Worm (Caenorhabditis elegans) whole organism, L2 larva: Measurements from ENCODE around the gene lfi-1.

Experiments used
- Y55F3AM.14 ChIP-seq: fragments of 200-800 bp; sonication (Bioruptor generic); optimal IDR thresholded peaks from 2 replicates; lab custom pipeline; 2018; ENCODE audit warnings: mild to moderate bottlenecking, missing genetic modification characterization, missing compliant biosample characterization
- ZK546.5 ChIP-seq: sonication (generic microtip); optimal IDR thresholded peaks from 2 replicates; lab custom pipeline; 2017; ENCODE audit warnings: missing biosample characterization, missing genetic modification characterization
- alr-1 ChIP-seq: fragments of 150-350 bp; optimal IDR thresholded peaks from 2 replicates; lab custom pipeline; 2014; ENCODE audit warnings: missing biosample characterization, missing genetic modification characterization
- ama-1 ChIP-seq: fragments of 150-350 bp; optimal IDR thresholded peaks from 2 replicates; lab custom pipeline; 2018; ENCODE audit warnings: inconsistent platforms
- ceh-16 ChIP-seq: fragments of 150-350 bp; optimal IDR thresholded peaks from 2 replicates; lab custom pipeline; 2014; ENCODE audit warnings: missing biosample characterization, missing genetic modification characterization
- crh-2 ChIP-seq: sonication (generic microtip); optimal IDR thresholded peaks from 2 replicates; lab custom pipeline; 2017; ENCODE audit warnings: missing biosample characterization, missing genetic modification characterization
- dmd-4 ChIP-seq: sonication (generic microtip); optimal IDR thresholded peaks from 2 replicates; lab custom pipeline; 2017; ENCODE audit warnings: missing biosample characterization, missing genetic modification characterization
- elt-3 ChIP-seq: sonication (generic microtip); optimal IDR thresholded peaks from 2 replicates; lab custom pipeline; 2017; ENCODE audit warnings: missing biosample characterization, missing genetic modification characterization
- fos-1 ChIP-seq: fragments of 150-350 bp; optimal IDR thresholded peaks from 2 replicates; lab custom pipeline; 2014; ENCODE audit warnings: missing biosample characterization, missing genetic modification characterization
- gmeb-1 ChIP-seq: fragments of 150-350 bp; optimal IDR thresholded peaks from 2 replicates; lab custom pipeline; 2014; ENCODE audit warnings: missing biosample characterization, missing genetic modification characterization
- lin-11 ChIP-seq: fragments of 150-350 bp; sonication (generic microtip); optimal IDR thresholded peaks from 2 replicates; lab custom pipeline; 2014; ENCODE audit warnings: missing biosample characterization, missing genetic modification characterization, inconsistent platforms, mixed read lengths
- lin-13 ChIP-seq: fragments of 150-350 bp; optimal IDR thresholded peaks from 2 replicates; lab custom pipeline; 2014; ENCODE audit warnings: missing biosample characterization, missing genetic modification reagents, missing genetic modification characterization
- mab-5 ChIP-seq: fragments of 150-350 bp; optimal IDR thresholded peaks from 2 replicates; lab custom pipeline; 2014; ENCODE audit warnings: missing biosample characterization, missing genetic modification characterization
- mbf-1 ChIP-seq: sonication (generic microtip); optimal IDR thresholded peaks from 2 replicates; lab custom pipeline; 2017; ENCODE audit warnings: missing biosample characterization, missing genetic modification characterization
- mdl-1 ChIP-seq, 2 experiments: fragments of 150-350 bp in 1 of 2; sonication (generic microtip) in 1 of 2; optimal IDR thresholded peaks; 2 replicates each; lab custom pipeline; 2017; ENCODE audit warnings: missing biosample characterization in 2 of 2, missing genetic modification characterization in 2 of 2
- nhr-10 ChIP-seq: sonication (generic microtip); optimal IDR thresholded peaks from 2 replicates; lab custom pipeline; 2017; ENCODE audit warnings: missing biosample characterization, missing genetic modification characterization
- nhr-11 ChIP-seq: fragments of 150-350 bp; optimal IDR thresholded peaks from 2 replicates; lab custom pipeline; 2014; ENCODE audit warnings: missing biosample characterization, missing genetic modification characterization
- nhr-129 ChIP-seq: fragments of 150-350 bp; optimal IDR thresholded peaks from 2 replicates; lab custom pipeline; 2014; ENCODE audit warnings: missing biosample characterization, missing genetic modification characterization
- nhr-21 ChIP-seq: fragments of 150-350 bp; optimal IDR thresholded peaks from 2 replicates; lab custom pipeline; 2014; ENCODE audit warnings: missing biosample characterization, missing genetic modification characterization
- nhr-25 ChIP-seq: fragments of 150-350 bp; sonication (generic microtip); optimal IDR thresholded peaks from 3 replicates; lab custom pipeline; 2014; ENCODE audit warnings: missing biosample characterization, missing genetic modification characterization
- peb-1 ChIP-seq: fragments of 150-350 bp; optimal IDR thresholded peaks from 2 replicates; lab custom pipeline; 2014; ENCODE audit warnings: missing biosample characterization, missing genetic modification characterization
- sem-4 ChIP-seq: fragments of 150-350 bp; optimal IDR thresholded peaks from 2 replicates; lab custom pipeline; 2014; ENCODE audit warnings: missing biosample characterization, missing genetic modification reagents, missing genetic modification characterization
- skn-1 ChIP-seq: sonication (generic microtip); optimal IDR thresholded peaks from 2 replicates; lab custom pipeline; 2017; ENCODE audit warnings: missing biosample characterization, missing genetic modification characterization
- sma-3 ChIP-seq: sonication (generic microtip); optimal IDR thresholded peaks from 2 replicates; lab custom pipeline; 2016; ENCODE audit warnings: missing genetic modification reagents, missing genetic modification characterization, missing compliant biosample characterization
- snpc-4 ChIP-seq: fragments of 150-350 bp; optimal IDR thresholded peaks from 2 replicates; lab custom pipeline; 2014; ENCODE audit warnings: missing biosample characterization, missing genetic modification characterization
- unc-55 ChIP-seq: fragments of 150-350 bp; sonication (generic microtip); optimal IDR thresholded peaks from 3 replicates; lab custom pipeline; 2014; ENCODE audit warnings: missing biosample characterization, missing genetic modification reagents, missing genetic modification characterization
- zag-1 ChIP-seq: fragments of 150-350 bp; optimal IDR thresholded peaks from 2 replicates; lab custom pipeline; 2014; ENCODE audit warnings: missing biosample characterization, missing genetic modification characterization
- ztf-1 ChIP-seq: fragments of 200-800 bp; sonication (Bioruptor generic); conservative IDR thresholded peaks from 2 replicates; pipeline ENCODE4 v1.3.6; 2022; ENCODE audit warnings: missing genetic modification characterization, missing compliant biosample characterization
- ztf-11 ChIP-seq: sonication (generic microtip); optimal IDR thresholded peaks from 2 replicates; lab custom pipeline; 2017; ENCODE audit warnings: missing biosample characterization, missing genetic modification characterization
- ztf-4 ChIP-seq: fragments of 150-350 bp; optimal IDR thresholded peaks from 2 replicates; lab custom pipeline; 2014; ENCODE audit warnings: missing biosample characterization, missing genetic modification characterization

Gene lfi-1

DNA sequence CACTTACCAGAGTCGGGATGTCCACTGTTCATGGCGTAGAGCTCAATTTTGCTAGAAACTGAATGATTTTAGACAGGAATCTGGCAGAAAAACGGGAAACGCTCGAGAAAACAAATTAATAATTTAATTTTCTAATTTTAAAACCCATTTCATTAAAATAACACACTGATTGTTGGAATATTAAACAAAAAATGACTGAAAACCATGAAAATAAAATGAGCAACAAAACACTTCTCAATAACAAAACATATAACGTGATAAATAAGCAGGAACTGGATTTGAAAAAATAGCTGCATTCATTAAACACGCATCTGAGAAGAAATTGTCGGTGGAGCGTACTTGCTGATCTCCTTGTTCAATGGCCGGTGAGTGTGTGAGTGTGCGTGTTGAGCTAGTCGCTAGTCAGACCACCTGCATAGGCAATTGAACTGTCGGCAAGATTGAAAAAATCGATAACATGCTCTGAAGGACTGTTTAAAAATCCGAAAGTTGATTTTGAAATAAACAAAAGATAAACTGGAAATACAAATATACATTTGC, 21.0 kb downstream of the lfi-1 start, which contains the start of gene ZC8.6 (continued):
- TF ChIP-seq elt-3 (tag; lab: Kevin White, UChicago) (no peak), ama-1 (lab: Kevin White, UChicago) (no peak), sma-3 (GFP tag; lab: Kevin White, UChicago) (no peak), unc-55 (GFP tag; lab: Kevin White, UChicago) (peak; percentile 70), gmeb-1 (peak; percentile 20), zag-1 (tag; lab: Kevin White, UChicago) (no peak), dmd-4 (tag; lab: Kevin White, UChicago) (no peak)

DNA sequence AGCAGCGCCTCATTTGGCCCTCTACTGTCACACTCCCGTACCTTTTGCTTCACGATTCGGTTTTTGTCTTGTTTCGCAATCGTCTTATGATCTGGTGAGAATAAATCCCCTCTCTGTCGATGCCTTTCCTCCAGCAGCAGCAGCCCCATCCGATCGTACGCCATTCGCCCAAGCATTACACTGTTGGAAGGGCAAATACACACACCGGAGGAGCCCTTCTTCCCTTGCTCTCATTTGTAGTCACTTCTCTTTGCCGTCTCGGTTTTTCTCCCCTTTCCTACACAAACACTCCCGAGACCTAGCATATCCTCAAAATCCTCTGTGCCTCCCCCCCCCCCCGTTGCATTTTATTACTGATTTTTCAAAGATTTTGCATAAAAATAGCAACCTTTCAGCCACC, 22.2 kb downstream of the lfi-1 start, which contains the start of gene set-30:
set-30 (plus strand) TSS at position 396 of the 400 bp plus-strand sequence.
- TF ChIP-seq nhr-129 (tag; lab: Kevin White, UChicago) (peak; percentile 33), elt-3 (tag; lab: Kevin White, UChicago) (no peak), mdl-1 (tag; optimal IDR thresholded peaks at IDR 0.05; lab: Kevin White, UChicago) (no peak), sem-4 (tag; lab: Kevin White, UChicago) (no peak), unc-55 (GFP tag; lab: Kevin White, UChicago) (no peak)

DNA sequence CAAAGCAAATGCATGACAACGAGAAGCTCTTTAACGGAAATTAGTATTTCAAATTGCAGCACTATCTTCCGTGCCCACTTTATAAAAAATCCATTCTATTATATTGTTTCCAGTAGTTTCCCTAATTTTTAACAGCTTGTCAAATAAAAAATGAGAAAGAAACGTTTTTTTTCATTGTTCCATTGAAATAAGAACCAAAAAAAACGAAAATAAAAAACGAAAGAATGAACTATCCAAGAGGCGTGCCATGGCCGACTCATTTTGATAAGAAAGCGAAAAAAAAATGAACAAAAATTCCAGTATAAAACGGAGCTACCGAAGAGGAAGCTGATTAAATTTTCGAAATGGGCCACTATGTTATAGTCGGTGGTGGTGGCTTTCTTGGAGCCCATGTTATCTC, 28.3 kb downstream of the lfi-1 start, which contains the start of gene hsd-2:
hsd-2 (plus strand) TSS at position 301 of the 400 bp plus-strand sequence.
- TF ChIP-seq mab-5 (tag; lab: Kevin White, UChicago) = no peak
- TF ChIP-seq nhr-10 (tag; lab: Kevin White, UChicago) = no peak
- no peak for TF ChIP-seq ZK546.5 (tag; lab: Kevin White, UChicago)
- no peak for TF ChIP-seq sma-3 (GFP tag; lab: Kevin White, UChicago)
- no peak for TF ChIP-seq nhr-11 (tag; lab: Kevin White, UChicago)
- TF ChIP-seq lin-11 (tag; lab: Kevin White, UChicago) = no peak
- TF ChIP-seq zag-1 (tag; lab: Kevin White, UChicago) = no peak
- no peak for TF ChIP-seq skn-1
- no peak for TF ChIP-seq crh-2 (tag; lab: Kevin White, UChicago)
- no peak for TF ChIP-seq peb-1 (tag; lab: Kevin White, UChicago)
- no peak for TF ChIP-seq gmeb-1
- no peak for TF ChIP-seq ceh-16 (tag; lab: Kevin White, UChicago)
- TF ChIP-seq nhr-21 (tag; lab: Kevin White, UChicago) = no peak
- no peak for TF ChIP-seq snpc-4 (tag; lab: Kevin White, UChicago)
- TF ChIP-seq nhr-25 (tag; lab: Kevin White, UChicago) = no peak
- TF ChIP-seq ztf-4 (tag; lab: Kevin White, UChicago) = no peak
- no peak for TF ChIP-seq Y55F3AM.14 (GFP tag; lab: Kevin White, UChicago)
- TF ChIP-seq ztf-11 = no peak
- TF ChIP-seq, all 48 proteins: peak for 0

DNA sequence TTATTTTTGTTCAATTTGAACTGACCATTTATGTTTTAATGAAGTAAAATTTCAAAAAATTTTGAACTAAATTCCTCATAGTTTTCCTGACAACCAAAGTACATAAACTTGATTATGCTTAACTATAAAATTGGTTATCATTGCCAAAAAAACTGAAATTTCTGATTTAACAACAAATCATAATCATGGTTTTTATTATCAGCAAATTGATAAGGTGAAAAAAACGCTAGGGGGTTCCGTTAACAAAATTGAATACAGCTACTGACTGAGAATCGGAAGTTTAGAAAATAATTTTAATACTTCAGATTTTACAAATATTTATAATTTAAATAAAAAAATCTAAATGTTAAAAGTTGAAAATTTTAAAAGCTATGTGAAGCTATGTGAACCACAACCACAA, 30.3 kb downstream of the lfi-1 start:
- no peak for TF ChIP-seq alr-1
- TF ChIP-seq fos-1 (tag; lab: Kevin White, UChicago) = peak; percentile 25

DNA sequence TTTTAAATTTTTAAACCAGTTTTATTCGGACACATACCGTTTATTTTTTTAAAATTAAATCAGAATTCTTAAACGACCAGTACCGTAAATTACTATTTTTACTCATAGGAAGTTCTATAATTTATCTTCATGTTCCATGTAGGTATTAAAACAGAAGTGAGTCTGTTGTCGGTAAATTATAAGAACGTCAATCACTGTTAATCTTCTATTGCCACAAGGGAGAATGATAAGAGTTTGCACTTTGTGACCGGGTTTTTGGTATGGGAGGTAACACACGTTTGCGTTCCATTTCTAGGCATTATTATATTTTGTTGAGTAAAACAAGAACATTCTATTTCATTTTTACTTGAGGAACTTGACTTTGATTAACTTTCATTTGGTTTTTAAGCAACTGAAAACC, 32.4 kb downstream of the lfi-1 start, which contains the start of gene hsd-3:
hsd-3 (plus strand) TSS at position 301 of the 400 bp plus-strand sequence.
- TF ChIP-seq ztf-1 (no peak), unc-55 (GFP tag; lab: Kevin White, UChicago) (no peak), mbf-1 (tag; lab: Kevin White, UChicago) (no peak), sem-4 (tag; lab: Kevin White, UChicago) (no peak), ztf-4 (tag; lab: Kevin White, UChicago) (no peak), elt-3 (tag; lab: Kevin White, UChicago) (no peak), lin-13 (GFP tag; lab: Kevin White, UChicago) (no peak), dmd-4 (tag; lab: Kevin White, UChicago) (no peak), nhr-25 (tag; lab: Kevin White, UChicago) (no peak), Y55F3AM.14 (GFP tag; lab: Kevin White, UChicago) (no peak), alr-1 (no peak)

DNA sequence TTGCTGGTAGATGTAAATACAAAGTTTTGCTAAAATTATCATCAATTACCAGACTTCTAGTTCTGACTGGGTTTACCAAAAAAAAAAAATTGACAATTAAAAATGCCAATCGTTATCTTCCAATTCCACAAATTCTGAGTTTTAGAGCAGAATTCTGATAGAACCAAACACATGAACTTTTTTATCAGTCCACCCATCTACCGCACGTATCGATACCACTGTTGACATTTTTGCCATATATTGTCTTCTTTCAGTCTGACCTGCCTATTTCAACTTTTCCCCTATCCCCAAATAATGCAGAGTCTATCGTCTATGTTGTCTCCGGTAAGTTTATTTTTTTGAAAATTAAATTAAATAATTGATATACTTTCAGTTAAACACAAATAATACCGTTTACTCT, 37.2 kb downstream of the lfi-1 start, which contains the start of gene ZC449.7:
ZC449.7 (plus strand) TSS at position 249 of the 400 bp plus-strand sequence.
- TF ChIP-seq nhr-21 (tag; lab: Kevin White, UChicago) = no peak
